Fruit fly (Drosophila melanogaster) whole organism, embryonic: ENCODE data around the gene Eip63E.
A peak's percentile ranks its signal among the peaks of the same experiment; 100 is the strongest.

Experiments used
- ATbp ChIP-seq: fragments of 200-800 bp; sonication (Bioruptor generic); optimal IDR thresholded peaks from 2 replicates; lab custom pipeline; 2017; ENCODE audit warnings: missing biosample characterization, mild to moderate bottlenecking, missing genetic modification characterization, missing genetic modification reagents
- Aef1 ChIP-seq: fragments of 200-800 bp; sonication (Bioruptor generic); IDR thresholded peaks from 3 replicates; pipeline ENCODE4 v1.3.6; 2022; ENCODE audit warnings: missing biosample characterization, missing genetic modification characterization
- Atf3 ChIP-seq: fragments of 200-800 bp; sonication (Bioruptor generic); optimal IDR thresholded peaks from 3 replicates; lab custom pipeline; 2016; ENCODE audit warnings: missing biosample characterization, missing genetic modification characterization
- Bgb ChIP-seq: fragments of 200-800 bp; sonication (Bioruptor generic); IDR thresholded peaks from 2 replicates; pipeline ENCODE4 v1.3.6; 2022; ENCODE audit warnings: missing biosample characterization, missing genetic modification characterization; ENCODE audit not compliant: partially characterized antibody
- Bteb2 ChIP-seq: fragments of 200-800 bp; sonication (Bioruptor generic); optimal IDR thresholded peaks from 2 replicates; lab custom pipeline; 2016; ENCODE audit warnings: missing biosample characterization, missing genetic modification characterization
- CG13287 ChIP-seq: fragments of 200-800 bp; sonication (Bioruptor generic); IDR thresholded peaks from 2 replicates; pipeline ENCODE4 v1.3.6; 2022; ENCODE audit warnings: missing biosample characterization, missing genetic modification characterization; ENCODE audit not compliant: partially characterized antibody
- CG13894 ChIP-seq: fragments of 200-800 bp; sonication (Bioruptor generic); optimal IDR thresholded peaks from 3 replicates; lab custom pipeline; 2018; ENCODE audit warnings: missing biosample characterization, mild to moderate bottlenecking, missing genetic modification characterization, moderate library complexity
- CG14441 ChIP-seq: fragments of 200-800 bp; sonication (Bioruptor generic); IDR thresholded peaks from 2 replicates; pipeline ENCODE4 v1.3.6; 2022; ENCODE audit warnings: missing biosample characterization, missing genetic modification characterization
- CG14965 ChIP-seq: fragments of 200-800 bp; sonication (Bioruptor generic); optimal IDR thresholded peaks from 2 replicates; lab custom pipeline; 2016; ENCODE audit warnings: missing biosample characterization, missing genetic modification characterization, borderline replicate concordance
- CG1529 ChIP-seq: fragments of 200-800 bp; sonication (Bioruptor generic); optimal IDR thresholded peaks from 3 replicates; lab custom pipeline; 2018; ENCODE audit warnings: missing biosample characterization, missing genetic modification characterization
- CG17385 ChIP-seq: fragments of 200-800 bp; sonication (Bioruptor generic); optimal IDR thresholded peaks from 3 replicates; lab custom pipeline; 2018; ENCODE audit warnings: missing biosample characterization, mild to moderate bottlenecking, missing genetic modification characterization
- CG1792 ChIP-seq: fragments of 200-800 bp; sonication (Bioruptor generic); optimal IDR thresholded peaks from 2 replicates; lab custom pipeline; 2016; ENCODE audit warnings: missing biosample characterization, missing genetic modification characterization
- CG18764 ChIP-seq: fragments of 200-800 bp; sonication (Bioruptor generic); optimal IDR thresholded peaks from 3 replicates; lab custom pipeline; 2016; ENCODE audit warnings: missing biosample characterization, missing genetic modification characterization
- CG2129 ChIP-seq: fragments of 200-800 bp; sonication (Bioruptor generic); IDR thresholded peaks from 2 replicates; pipeline ENCODE4 v1.3.6; 2022; ENCODE audit warnings: missing biosample characterization, missing genetic modification characterization; ENCODE audit not compliant: partially characterized antibody
- CG2202 ChIP-seq: fragments of 200-800 bp; sonication (Bioruptor generic); optimal IDR thresholded peaks from 2 replicates; lab custom pipeline; 2018; ENCODE audit warnings: missing biosample characterization, mild to moderate bottlenecking, missing genetic modification characterization
- CG2678 ChIP-seq: fragments of 200-800 bp; sonication (Bioruptor generic); optimal IDR thresholded peaks from 3 replicates; lab custom pipeline; 2019; ENCODE audit warnings: missing biosample characterization, mild to moderate bottlenecking, missing genetic modification characterization, moderate library complexity
- CG2712 ChIP-seq: fragments of 200-800 bp; optimal IDR thresholded peaks from 3 replicates; lab custom pipeline; 2019; ENCODE audit warnings: missing biosample characterization, mild to moderate bottlenecking, missing genetic modification characterization, moderate library complexity
- CG30431 ChIP-seq: fragments of 200-800 bp; sonication (Bioruptor generic); optimal IDR thresholded peaks from 2 replicates; lab custom pipeline; 2017; ENCODE audit warnings: missing biosample characterization, missing genetic modification characterization
- CG31441 ChIP-seq: fragments of 200-800 bp; sonication (Bioruptor generic); IDR thresholded peaks from 2 replicates; pipeline ENCODE4 v1.3.6; 2022; ENCODE audit warnings: missing biosample characterization, missing genetic modification characterization
- CG34224 ChIP-seq: fragments of 200-800 bp; sonication (Bioruptor generic); IDR thresholded peaks from 3 replicates; pipeline ENCODE4 v1.3.6; 2022; ENCODE audit warnings: missing biosample characterization, missing genetic modification characterization; ENCODE audit not compliant: partially characterized antibody
- CG7372 ChIP-seq: fragments of 200-800 bp; sonication (Bioruptor generic); IDR thresholded peaks from 2 replicates; pipeline ENCODE4 v1.3.6; 2022; ENCODE audit warnings: missing biosample characterization, missing genetic modification characterization
- CG8281 ChIP-seq: fragments of 200-800 bp; sonication (Bioruptor generic); optimal IDR thresholded peaks from 2 replicates; lab custom pipeline; 2018; ENCODE audit warnings: missing biosample characterization, mild to moderate bottlenecking, missing genetic modification characterization, moderate library complexity
- CG8924 ChIP-seq: fragments of 200-800 bp; optimal IDR thresholded peaks from 3 replicates; lab custom pipeline; 2019; ENCODE audit warnings: missing biosample characterization, mild to moderate bottlenecking, missing genetic modification characterization, moderate library complexity
- Chrac-16 ChIP-seq: fragments of 200-800 bp; sonication (Bioruptor generic); optimal IDR thresholded peaks from 3 replicates; lab custom pipeline; 2016; ENCODE audit warnings: missing biosample characterization, missing genetic modification characterization
- Deaf1 ChIP-seq: fragments of 200-800 bp; optimal IDR thresholded peaks from 3 replicates; lab custom pipeline; 2019; ENCODE audit warnings: missing biosample characterization, mild to moderate bottlenecking, missing genetic modification characterization, moderate library complexity
- Dek ChIP-seq: fragments of 200-800 bp; sonication (Bioruptor generic); optimal IDR thresholded peaks from 3 replicates; lab custom pipeline; 2019; ENCODE audit warnings: missing biosample characterization, mild to moderate bottlenecking, missing genetic modification characterization, moderate library complexity
- Ets65A ChIP-seq: fragments of 200-800 bp; sonication (Bioruptor generic); peaks from one replicate; lab custom pipeline; 2016; ENCODE audit warnings: missing biosample characterization, missing genetic modification characterization
- Gsc ChIP-seq: fragments of 200-800 bp; sonication (Bioruptor generic); IDR thresholded peaks from 2 replicates; pipeline ENCODE4 v1.3.6; 2022; ENCODE audit warnings: missing biosample characterization, missing genetic modification characterization
- Myb ChIP-seq: fragments of 200-800 bp; sonication (Bioruptor generic); optimal IDR thresholded peaks from 2 replicates; lab custom pipeline; 2016; ENCODE audit warnings: missing biosample characterization, missing genetic modification characterization
- az2 ChIP-seq: fragments of 200-800 bp; sonication (Bioruptor generic); optimal IDR thresholded peaks from 3 replicates; lab custom pipeline; 2016; ENCODE audit warnings: missing biosample characterization, missing genetic modification characterization
- cad ChIP-seq: fragments of >200 bp; optimal IDR thresholded peaks from 2 replicates; lab custom pipeline; 2017; ENCODE audit warnings: missing biosample characterization, missing genetic modification characterization
- ci ChIP-seq: fragments of 200-800 bp; sonication (Bioruptor generic); IDR thresholded peaks from 3 replicates; pipeline ENCODE4 v1.3.6; 2022; ENCODE audit warnings: missing biosample characterization, missing genetic modification characterization
- da ChIP-seq: fragments of 200-800 bp; sonication (Bioruptor generic); optimal IDR thresholded peaks from 2 replicates; lab custom pipeline; 2016; ENCODE audit warnings: missing biosample characterization, missing genetic modification characterization
- dmrt11E ChIP-seq: fragments of 200-800 bp; sonication (Bioruptor generic); optimal IDR thresholded peaks from 3 replicates; lab custom pipeline; 2018; ENCODE audit warnings: missing biosample characterization, mild to moderate bottlenecking, missing genetic modification characterization, moderate library complexity
- gem ChIP-seq: fragments of 200-800 bp; sonication (Bioruptor generic); optimal IDR thresholded peaks from 2 replicates; lab custom pipeline; 2019; ENCODE audit warnings: missing biosample characterization, mild to moderate bottlenecking, missing genetic modification characterization, moderate library complexity
- gfzf ChIP-seq: fragments of 200-800 bp; sonication (Bioruptor generic); optimal IDR thresholded peaks from 2 replicates; lab custom pipeline; 2016; ENCODE audit warnings: missing biosample characterization, mild to moderate bottlenecking, missing genetic modification characterization, moderate library complexity
- grau ChIP-seq: fragments of 200-800 bp; optimal IDR thresholded peaks from 3 replicates; lab custom pipeline; 2019; ENCODE audit warnings: missing biosample characterization, mild to moderate bottlenecking, missing genetic modification characterization, moderate library complexity
- grn ChIP-seq: fragments of 200-800 bp; sonication (Bioruptor generic); optimal IDR thresholded peaks from 3 replicates; lab custom pipeline; 2017; ENCODE audit warnings: missing biosample characterization, missing genetic modification characterization
- lilli ChIP-seq: fragments of 200-800 bp; sonication (Bioruptor generic); optimal IDR thresholded peaks from 3 replicates; lab custom pipeline; 2016; ENCODE audit warnings: missing biosample characterization, missing genetic modification characterization
- lov ChIP-seq, 2 experiments: fragments of 200-800 bp in 1 of 2; fragments of >200 bp in 1 of 2; sonication (Bioruptor generic) in 1 of 2; IDR thresholded peaks in 1 of 2; optimal IDR thresholded peaks in 1 of 2; 2 replicates in 1 of 2; 3 replicates in 1 of 2; pipeline versions ENCODE4 v1.3.6 to Lab custom; 2017 to 2022; ENCODE audit warnings: missing biosample characterization in 1 of 2, missing genetic modification characterization in 1 of 2
- nau ChIP-seq: fragments of 200-800 bp; sonication (Bioruptor generic); optimal IDR thresholded peaks from 3 replicates; lab custom pipeline; 2017; ENCODE audit warnings: missing biosample characterization, mild to moderate bottlenecking, missing genetic modification characterization, missing genetic modification reagents
- pan ChIP-seq, 4 experiments: fragments of >200 bp in 3 of 4; fragments of 200-800 bp in 1 of 4; sonication (Bioruptor generic) in 1 of 4; optimal IDR thresholded peaks in 3 of 4; IDR thresholded peaks in 1 of 4; 2 replicates each; pipeline versions ENCODE4 v1.3.6 to Lab custom; 2017 to 2022; ENCODE audit warnings: missing biosample characterization in 2 of 4, missing genetic modification characterization in 2 of 4, mixed read lengths in 1 of 4
- psq ChIP-seq: fragments of 200-800 bp; sonication (Bioruptor generic); optimal IDR thresholded peaks from 2 replicates; lab custom pipeline; 2017; ENCODE audit warnings: missing biosample characterization, missing genetic modification characterization
- pum ChIP-seq: fragments of 200-800 bp; sonication (Bioruptor generic); optimal IDR thresholded peaks from 2 replicates; lab custom pipeline; 2016; ENCODE audit warnings: missing biosample characterization, missing genetic modification characterization
- sc ChIP-seq, 3 experiments: fragments of >200 bp in 2 of 3; fragments of 200-800 bp in 1 of 3; sonication (Bioruptor generic) in 1 of 3; optimal IDR thresholded peaks; 2 replicates in 2 of 3; 3 replicates in 1 of 3; lab custom pipeline; 2017; ENCODE audit warnings: mild to moderate bottlenecking in 1 of 3, missing biosample characterization in 1 of 3, missing genetic modification characterization in 1 of 3, missing genetic modification reagents in 1 of 3
- sens ChIP-seq: fragments of 200-800 bp; sonication (Bioruptor generic); peaks from one replicate; lab custom pipeline; 2016; ENCODE audit warnings: missing biosample characterization, missing genetic modification characterization
- slou ChIP-seq: fragments of 200-800 bp; sonication (Bioruptor generic); optimal IDR thresholded peaks from 3 replicates; lab custom pipeline; 2016; ENCODE audit warnings: missing biosample characterization, missing genetic modification characterization
- trem ChIP-seq: fragments of 200-800 bp; optimal IDR thresholded peaks from 3 replicates; lab custom pipeline; 2019; ENCODE audit warnings: missing biosample characterization, mild to moderate bottlenecking, missing genetic modification characterization, moderate library complexity

Eip63E gene

dm6 chr3L:3634107-3634737, 118.7 kb downstream of the Eip63E start (continued):
- TF ChIP-seq trem (tag; lab: Kevin White, UChicago) (peak; percentile 78), Gsc (GFP tag; lab: Robert Waterston, UW) (no peak), CG30431 (no peak), Atf3 (no peak), CG2202 (tag; lab: Kevin White, UChicago) (peak; percentile 66), ATbp (peak; percentile 60), az2 (GFP tag; lab: Kevin White, UChicago) (peak; percentile 44), pum (GFP tag; lab: Kevin White, UChicago) (no peak), sc (optimal IDR thresholded peaks at IDR 0.05; lab: Kevin White, UChicago) (no peak), sc (GFP tag; optimal IDR thresholded peaks at IDR 0.05; lab: Kevin White, UChicago) (peak; percentile 56), Dek (tag; lab: Kevin White, UChicago) (peak; percentile 22), CG8924 (tag; lab: Kevin White, UChicago) (peak; percentile 82), CG13894 (tag; lab: Kevin White, UChicago) (no peak), grn (GFP tag; lab: Kevin White, UChicago) (no peak), CG31441 (GFP tag; lab: Robert Waterston, UW) (peak; percentile 92), gfzf (GFP tag; lab: Kevin White, UChicago) (no peak), lilli (GFP tag; lab: Kevin White, UChicago) (no peak), sens (no peak), Deaf1 (tag; lab: Kevin White, UChicago) (peak; percentile 57), grau (tag; lab: Kevin White, UChicago) (peak; percentile 73), CG8281 (tag; lab: Kevin White, UChicago) (peak; percentile 44), CG13287 (GFP tag; lab: Robert Waterston, UW) (no peak), CG1792 (GFP tag; lab: Kevin White, UChicago) (no peak), Chrac-16 (peak; percentile 0), CG7372 (no peak), psq (GFP tag; lab: Kevin White, UChicago) (no peak), CG18764 (GFP tag; lab: Kevin White, UChicago) (peak; percentile 13), Bgb (GFP tag; lab: Robert Waterston, UW) (no peak), lov (optimal IDR thresholded peaks at IDR 0.05; lab: Kevin White, UChicago) (no peak), lov (GFP tag; IDR thresholded peaks at IDR 0.05; lab: Robert Waterston, UW) (no peak), cad (no peak), da (GFP tag; lab: Kevin White, UChicago) (no peak), CG1529 (GFP tag; lab: Kevin White, UChicago) (peak; percentile 53), ci (GFP tag; lab: Robert Waterston, UW) (peak; percentile 75; the same call in 2 of the 3 replicates), CG2678 (tag; lab: Kevin White, UChicago) (peak; percentile 84), Ets65A (no peak), nau (GFP tag; lab: Kevin White, UChicago) (no peak), Aef1 (GFP tag; lab: Robert Waterston, UW) (no peak), CG34224 (GFP tag; lab: Robert Waterston, UW) (no peak), dmrt11E (peak; percentile 77), pan (optimal IDR thresholded peaks at IDR 0.05; lab: Kevin White, UChicago) (no peak), pan (GFP tag; optimal IDR thresholded peaks at IDR 0.05 in 1 of 2, IDR thresholded peaks at IDR 0.05 in 1 of 2) (peak in 1 of 2 experiments; percentile 65), CG2129 (GFP tag; lab: Robert Waterston, UW) (no peak), CG17385 (GFP tag; lab: Kevin White, UChicago) (peak; percentile 47), Bteb2 (no peak), slou (GFP tag; lab: Kevin White, UChicago) (no peak), gem (tag; lab: Kevin White, UChicago) (peak; percentile 86), Myb (GFP tag; lab: Kevin White, UChicago) (no peak), CG2712 (tag; lab: Kevin White, UChicago) (peak; percentile 92), CG14441 (0 out of 2 replicates have a peak, but pooled peaks have one; percentile 25), CG14965 (GFP tag; lab: Kevin White, UChicago) (no peak)
